Worm (Caenorhabditis elegans) whole organism, early embryonic: Measurements from ENCODE around the gene srbc-24.

Experiments used
- B0310.2 ChIP-seq: sonication (generic microtip); optimal IDR thresholded peaks from 2 replicates; lab custom pipeline; 2016; ENCODE audit warnings: mild to moderate bottlenecking, missing genetic modification characterization, missing compliant biosample characterization
- F13C5.2 ChIP-seq: sonication (generic microtip); optimal IDR thresholded peaks from 2 replicates; lab custom pipeline; 2017; ENCODE audit warnings: mild to moderate bottlenecking, missing genetic modification characterization, inconsistent platforms, missing compliant biosample characterization
- aly-1 ChIP-seq: sonication (generic microtip); optimal IDR thresholded peaks from 2 replicates; lab custom pipeline; 2016; ENCODE audit warnings: missing genetic modification characterization, missing compliant biosample characterization
- ama-1 ChIP-seq: fragments of 150-350 bp; optimal IDR thresholded peaks from 2 replicates; lab custom pipeline; 2014
- ceh-36 ChIP-seq: sonication (generic microtip); optimal IDR thresholded peaks from 2 replicates; lab custom pipeline; 2016; ENCODE audit warnings: missing genetic modification characterization, inconsistent platforms, missing compliant biosample characterization
- flt-1 ChIP-seq: fragments of 200-800 bp; sonication (Bioruptor generic); IDR thresholded peaks from 2 replicates; pipeline ENCODE4 v1.3.6; 2022; ENCODE audit warnings: missing genetic modification characterization, missing compliant biosample characterization
- hmbx-1 ChIP-seq: sonication (generic microtip); optimal IDR thresholded peaks from 2 replicates; lab custom pipeline; 2016; ENCODE audit warnings: mild to moderate bottlenecking, missing genetic modification characterization, missing compliant biosample characterization
- tra-4 ChIP-seq: sonication (generic microtip); optimal IDR thresholded peaks from 2 replicates; lab custom pipeline; 2017; ENCODE audit warnings: missing genetic modification characterization, missing compliant biosample characterization

- TF ChIP-seq F13C5.2: no peak
- no peak for TF ChIP-seq flt-1 (GFP tag; lab: Robert Waterston, UW)
- no peak for TF ChIP-seq B0310.2 (tag; lab: Kevin White, UChicago)
- TF ChIP-seq tra-4 (tag; lab: Kevin White, UChicago): no peak
- TF ChIP-seq ceh-36 (tag; lab: Kevin White, UChicago): no peak
- TF ChIP-seq ama-1 (lab: Kevin White, UChicago): no peak
- TF ChIP-seq hmbx-1 (tag; lab: Kevin White, UChicago): no peak
- no peak for TF ChIP-seq aly-1 (tag; lab: Kevin White, UChicago)
Measured at ce11 chrV:2138287-2138686, 13.3 kb upstream of the srbc-24 start.
